Worm (Caenorhabditis elegans) whole organism, young adult: ENCODE data around the gene K01A2.4.

ENCODE experiments used
- C17E4.6 ChIP-seq: fragments of 200-800 bp; sonication (Bioruptor generic); IDR thresholded peaks from 2 replicates; pipeline ENCODE4 v1.3.6; 2022; ENCODE audit warnings: missing genetic modification reagents, missing genetic modification characterization, missing compliant biosample characterization
- F33H1.4 ChIP-seq: fragments of 200-800 bp; sonication (Bioruptor generic); IDR thresholded peaks from 2 replicates; pipeline ENCODE4 v1.3.6; 2022; ENCODE audit warnings: missing genetic modification reagents, missing genetic modification characterization, missing compliant biosample characterization
- F55B11.4 ChIP-seq: sonication (generic microtip); optimal IDR thresholded peaks from 2 replicates; lab custom pipeline; 2016; ENCODE audit warnings: missing compliant biosample characterization, missing genetic modification characterization, borderline replicate concordance; ENCODE audit not compliant: insufficient read depth
- egl-44 ChIP-seq: fragments of 200-800 bp; sonication (Bioruptor generic); IDR thresholded peaks from 2 replicates; pipeline ENCODE4 v1.3.6; 2022; ENCODE audit warnings: missing genetic modification reagents, missing genetic modification characterization, missing compliant biosample characterization
- nhr-90 ChIP-seq: sonication (generic microtip); optimal IDR thresholded peaks from 2 replicates; lab custom pipeline; 2016; ENCODE audit warnings: missing genotype, mild to moderate bottlenecking, missing genetic modification characterization, missing compliant biosample characterization
- sea-2 ChIP-seq: fragments of 200-800 bp; sonication (Bioruptor generic); IDR thresholded peaks from 2 replicates; pipeline ENCODE4 v1.3.6; 2022; ENCODE audit warnings: missing genetic modification characterization, missing compliant biosample characterization

DNA sequence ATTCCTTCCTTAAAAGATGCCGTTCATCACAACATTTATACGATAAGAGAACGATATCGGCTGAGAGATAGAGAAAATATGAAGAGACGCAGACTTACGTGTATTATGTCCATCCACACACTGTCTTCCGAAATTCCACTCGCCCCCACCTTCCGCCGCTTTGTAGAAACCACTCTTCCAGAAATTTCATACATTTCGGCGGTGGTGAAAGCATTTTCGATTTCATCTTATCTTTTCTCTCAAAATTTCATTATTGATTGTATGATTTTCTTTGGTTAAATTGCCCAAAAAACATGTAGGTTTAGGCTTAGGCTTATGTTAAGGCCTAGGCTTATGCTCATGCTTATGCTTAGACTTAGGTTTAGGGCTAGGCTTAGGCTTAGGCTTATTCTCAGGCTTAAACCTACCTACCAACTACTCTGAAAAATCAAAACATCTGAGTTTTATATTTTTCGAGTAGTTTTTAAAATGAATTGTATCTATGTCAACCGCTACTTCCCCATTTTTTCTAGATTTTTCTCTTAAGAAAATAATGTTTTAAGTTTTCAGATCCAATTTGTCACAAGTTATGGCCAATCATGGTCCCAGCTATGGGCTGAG is 30.1 kb downstream of the K01A2.4 start, which contains the start of gene cpn-2:
- TF ChIP-seq egl-44 (GFP tag; lab: Robert Waterston, UW) (no peak), F55B11.4 (tag; lab: Kevin White, UChicago) (no peak), nhr-90 (tag; lab: Kevin White, UChicago) (no peak), C17E4.6 (no peak), F33H1.4 (no peak), sea-2 (no peak)
